Worm (Caenorhabditis elegans) whole organism, young adult: ENCODE data around the gene Y39H10B.2.
A peak's percentile ranks its signal among the peaks of the same experiment; 100 is the strongest.

Experiments
- C17E4.6 ChIP-seq: fragments of 200-800 bp; sonication (Bioruptor generic); IDR thresholded peaks from 2 replicates; pipeline ENCODE4 v1.3.6; 2022; ENCODE audit warnings: missing genetic modification reagents, missing genetic modification characterization, missing compliant biosample characterization
- F22D6.2 ChIP-seq: sonication (generic microtip); optimal IDR thresholded peaks from 2 replicates; lab custom pipeline; 2016; ENCODE audit warnings: mild to moderate bottlenecking, missing genetic modification characterization, missing compliant biosample characterization
- F23B12.7 ChIP-seq: sonication (generic microtip); optimal IDR thresholded peaks from 2 replicates; lab custom pipeline; 2017; ENCODE audit warnings: missing genetic modification characterization, mild to moderate bottlenecking, missing compliant biosample characterization, antibody characterized with exemption, moderate library complexity; ENCODE audit not compliant: insufficient read depth
- F37B4.10 ChIP-seq: fragments of 200-800 bp; sonication (Bioruptor generic); IDR thresholded peaks from 2 replicates; pipeline ENCODE4 v1.3.6; 2022; ENCODE audit warnings: missing genetic modification characterization, missing compliant biosample characterization
- F39B2.1 ChIP-seq: fragments of 200-800 bp; sonication (Bioruptor generic); IDR thresholded peaks from 2 replicates; pipeline ENCODE4 v1.3.6; 2022; ENCODE audit warnings: missing genetic modification reagents, missing genetic modification characterization, missing compliant biosample characterization
- F55B11.4 ChIP-seq: sonication (generic microtip); optimal IDR thresholded peaks from 2 replicates; lab custom pipeline; 2016; ENCODE audit warnings: missing compliant biosample characterization, missing genetic modification characterization, borderline replicate concordance; ENCODE audit not compliant: insufficient read depth
- F57C9.4 ChIP-seq: sonication (generic microtip); optimal IDR thresholded peaks from 2 replicates; lab custom pipeline; 2017; ENCODE audit warnings: mild to moderate bottlenecking, missing genetic modification characterization, missing compliant biosample characterization
- K11D2.4 ChIP-seq: fragments of 200-800 bp; sonication (Bioruptor generic); IDR thresholded peaks from 2 replicates; pipeline ENCODE4 v1.3.6; 2022; ENCODE audit warnings: missing genetic modification reagents, missing genetic modification characterization, missing compliant biosample characterization
- K12H6.12 ChIP-seq: fragments of 200-800 bp; sonication (Bioruptor generic); optimal IDR thresholded peaks from 2 replicates; lab custom pipeline; 2018; ENCODE audit warnings: mild to moderate bottlenecking, missing genetic modification characterization, missing compliant biosample characterization
- Y53F4B.3 ChIP-seq: fragments of 200-800 bp; sonication (Bioruptor generic); IDR thresholded peaks from 2 replicates; pipeline ENCODE4 v1.3.6; 2022; ENCODE audit warnings: missing genetic modification reagents, missing genetic modification characterization, missing compliant biosample characterization
- Y53G8AR.9 ChIP-seq: fragments of 200-800 bp; sonication (Bioruptor generic); conservative IDR thresholded peaks from 2 replicates; pipeline ENCODE4 v1.3.6; 2022; ENCODE audit warnings: missing genetic modification reagents, missing genetic modification characterization, missing compliant biosample characterization
- aptf-3 ChIP-seq: fragments of 200-800 bp; sonication (Bioruptor generic); IDR thresholded peaks from 2 replicates; pipeline ENCODE4 v1.3.6; 2022; ENCODE audit warnings: missing genetic modification characterization, missing compliant biosample characterization
- cebp-1 ChIP-seq, 2 experiments: fragments of 200-800 bp in 1 of 2; sonication (Bioruptor generic) in 1 of 2; sonication (generic microtip) in 1 of 2; IDR thresholded peaks in 1 of 2; optimal IDR thresholded peaks in 1 of 2; 2 replicates each; pipeline versions ENCODE4 v1.3.6 to Lab custom; 2017 to 2022; ENCODE audit warnings: missing compliant biosample characterization in 2 of 2, missing genetic modification characterization in 2 of 2, mild to moderate bottlenecking in 1 of 2, missing genetic modification reagents in 1 of 2, moderate library complexity in 1 of 2
- ceh-27 ChIP-seq: fragments of 200-800 bp; sonication (Bioruptor generic); optimal IDR thresholded peaks from 2 replicates; lab custom pipeline; 2018; ENCODE audit warnings: mild to moderate bottlenecking, missing genetic modification characterization, moderate library complexity, missing compliant biosample characterization
- ceh-58 ChIP-seq: fragments of 200-800 bp; sonication (Bioruptor generic); IDR thresholded peaks from 2 replicates; pipeline ENCODE4 v1.3.6; 2022; ENCODE audit warnings: missing genetic modification characterization, missing compliant biosample characterization
- dox-1 ChIP-seq: fragments of 200-800 bp; sonication (Bioruptor generic); IDR thresholded peaks from 2 replicates; pipeline ENCODE4 v1.3.6; 2022; ENCODE audit warnings: missing genetic modification reagents, missing genetic modification characterization, missing compliant biosample characterization
- efl-1 ChIP-seq: fragments of 150-350 bp; optimal IDR thresholded peaks from 2 replicates; lab custom pipeline; 2014; ENCODE audit warnings: missing biosample characterization, missing genetic modification reagents, missing genetic modification characterization
- egl-18 ChIP-seq: fragments of 200-800 bp; sonication (Bioruptor generic); IDR thresholded peaks from 2 replicates; pipeline ENCODE4 v1.3.6; 2022; ENCODE audit warnings: missing genetic modification reagents, missing genetic modification characterization, missing compliant biosample characterization
- gei-17 ChIP-seq: fragments of 200-800 bp; sonication (Bioruptor generic); optimal IDR thresholded peaks from 2 replicates; lab custom pipeline; 2018; ENCODE audit warnings: mild to moderate bottlenecking, missing genetic modification characterization, missing compliant biosample characterization
- him-1 ChIP-seq: sonication (generic microtip); optimal IDR thresholded peaks from 2 replicates; lab custom pipeline; 2016; ENCODE audit warnings: missing genotype, missing genetic modification reagents, missing genetic modification characterization, missing compliant biosample characterization
- hlh-26 ChIP-seq: fragments of 200-800 bp; sonication (Bioruptor generic); conservative IDR thresholded peaks from 2 replicates; pipeline ENCODE4 v1.3.6; 2022; ENCODE audit warnings: missing genetic modification reagents, missing genetic modification characterization, missing compliant biosample characterization
- hmg-1.2 ChIP-seq: fragments of 200-800 bp; sonication (Bioruptor generic); IDR thresholded peaks from 2 replicates; pipeline ENCODE4 v1.3.6; 2022; ENCODE audit warnings: missing genetic modification reagents, missing genetic modification characterization, missing compliant biosample characterization
- hmg-20 ChIP-seq: fragments of 200-800 bp; sonication (Bioruptor generic); IDR thresholded peaks from 2 replicates; pipeline ENCODE4 v1.3.6; 2022; ENCODE audit warnings: missing genetic modification reagents, missing genetic modification characterization, missing compliant biosample characterization
- madf-10 ChIP-seq: sonication (generic microtip); optimal IDR thresholded peaks from 2 replicates; lab custom pipeline; 2016; ENCODE audit warnings: mild to moderate bottlenecking, missing genetic modification characterization, missing compliant biosample characterization
- madf-3 ChIP-seq: fragments of 200-800 bp; sonication (Bioruptor generic); IDR thresholded peaks from 2 replicates; pipeline ENCODE4 v1.3.6; 2022; ENCODE audit warnings: missing genetic modification reagents, missing genetic modification characterization, missing compliant biosample characterization
- mcd-1 ChIP-seq: fragments of 200-800 bp; sonication (Bioruptor generic); IDR thresholded peaks from 2 replicates; pipeline ENCODE4 v1.3.6; 2022; ENCODE audit warnings: missing genetic modification reagents, missing genetic modification characterization, missing compliant biosample characterization
- nfyb-1 ChIP-seq: fragments of 200-800 bp; sonication (Bioruptor generic); IDR thresholded peaks from 2 replicates; pipeline ENCODE4 v1.3.6; 2022; ENCODE audit warnings: missing genetic modification reagents, missing genetic modification characterization, missing compliant biosample characterization
- nhr-120 ChIP-seq: fragments of 200-800 bp; sonication (Bioruptor generic); IDR thresholded peaks from 2 replicates; pipeline ENCODE4 v1.3.6; 2022; ENCODE audit warnings: missing genetic modification characterization, missing compliant biosample characterization
- pbrm-1 ChIP-seq: fragments of 200-800 bp; sonication (Bioruptor generic); IDR thresholded peaks from 2 replicates; pipeline ENCODE4 v1.3.6; 2022; ENCODE audit warnings: missing genetic modification reagents, missing genetic modification characterization, missing compliant biosample characterization
- pha-4 ChIP-seq: fragments of 150-350 bp; sonication (generic microtip); optimal IDR thresholded peaks from 2 replicates; lab custom pipeline; 2014; ENCODE audit warnings: missing biosample characterization, missing genetic modification reagents, missing genetic modification characterization
- rcor-1 ChIP-seq: fragments of 200-800 bp; sonication (Bioruptor generic); IDR thresholded peaks from 2 replicates; pipeline ENCODE4 v1.3.6; 2022; ENCODE audit warnings: missing genetic modification reagents, missing genetic modification characterization, missing compliant biosample characterization
- repo-1 ChIP-seq: sonication (generic microtip); optimal IDR thresholded peaks from 2 replicates; lab custom pipeline; 2017; ENCODE audit warnings: mild to moderate bottlenecking, missing genetic modification characterization, missing compliant biosample characterization
- snpc-3.4 ChIP-seq: sonication (generic microtip); optimal IDR thresholded peaks from 2 replicates; lab custom pipeline; 2017; ENCODE audit warnings: missing genetic modification characterization, mild to moderate bottlenecking, missing compliant biosample characterization, antibody characterized with exemption, moderate library complexity, missing genotype, missing genetic modification reagents
- somi-1 ChIP-seq: fragments of 200-800 bp; sonication (Bioruptor generic); optimal IDR thresholded peaks from 2 replicates; lab custom pipeline; 2018; ENCODE audit warnings: mild to moderate bottlenecking, missing genetic modification characterization, missing compliant biosample characterization
- unc-130 ChIP-seq: sonication (generic microtip); optimal IDR thresholded peaks from 2 replicates; lab custom pipeline; 2016; ENCODE audit warnings: missing genetic modification reagents, missing genetic modification characterization, missing compliant biosample characterization
- zfh-2 ChIP-seq: fragments of 200-800 bp; sonication (Bioruptor generic); conservative IDR thresholded peaks from 2 replicates; pipeline ENCODE4 v1.3.6; 2022; ENCODE audit warnings: missing genetic modification reagents, missing genetic modification characterization, missing compliant biosample characterization
- zim-3 ChIP-seq: sonication (generic microtip); optimal IDR thresholded peaks from 2 replicates; lab custom pipeline; 2017; ENCODE audit warnings: mild to moderate bottlenecking, missing genetic modification characterization, moderate library complexity, missing compliant biosample characterization
- ztf-22 ChIP-seq: fragments of 200-800 bp; sonication (Bioruptor generic); optimal IDR thresholded peaks from 2 replicates; lab custom pipeline; 2018; ENCODE audit warnings: mild to moderate bottlenecking, missing genetic modification characterization, moderate library complexity, missing compliant biosample characterization

The Y39H10B.2 gene

ce11 chrV:3712192-3712591 is 43.6 kb downstream of the Y39H10B.2 start (continued):
- TF ChIP-seq F37B4.10: no peak
- 0 out of 2 replicates have a peak, but pooled peaks have one; percentile 9 for TF ChIP-seq nfyb-1 (GFP tag; lab: Robert Waterston, UW)
- no peak for TF ChIP-seq ztf-22 (GFP tag; lab: Kevin White, UChicago)
- TF ChIP-seq F22D6.2: no peak
- TF ChIP-seq F55B11.4 (tag; lab: Kevin White, UChicago): no peak
- TF ChIP-seq madf-10 (tag; lab: Kevin White, UChicago): peak; percentile 5
- no peak for TF ChIP-seq ceh-58 (GFP tag; lab: Robert Waterston, UW)
- no peak for TF ChIP-seq nhr-120
- no peak for TF ChIP-seq somi-1 (GFP tag; lab: Kevin White, UChicago)
- no peak for TF ChIP-seq Y53F4B.3
- TF ChIP-seq snpc-3.4 (tag; lab: Kevin White, UChicago): no peak
- no peak for TF ChIP-seq hlh-26
- TF ChIP-seq pbrm-1 (GFP tag; lab: Robert Waterston, UW): 0 out of 2 replicates have a peak, but pooled peaks have one; percentile 7
- 0 out of 2 replicates have a peak, but pooled peaks have one; percentile 14 for TF ChIP-seq cebp-1 (GFP tag; IDR thresholded peaks at IDR 0.05; lab: Robert Waterston, UW)
- TF ChIP-seq cebp-1 (tag; optimal IDR thresholded peaks at IDR 0.05; lab: Kevin White, UChicago): peak; percentile 57
- TF ChIP-seq repo-1 (tag; lab: Kevin White, UChicago): peak; percentile 31
- TF ChIP-seq rcor-1: no peak
- no peak for TF ChIP-seq pha-4 (tag; lab: Kevin White, UChicago)
- TF ChIP-seq unc-130: no peak
- no peak for TF ChIP-seq hmg-20
- TF ChIP-seq F23B12.7 (tag; lab: Kevin White, UChicago): no peak
- no peak for TF ChIP-seq efl-1 (GFP tag; lab: Kevin White, UChicago)
- peak; percentile 35; the same call in 1 of the 2 replicates for TF ChIP-seq K11D2.4 (GFP tag; lab: Robert Waterston, UW)
- no peak for TF ChIP-seq C17E4.6

ce11 chrV:3712955-3713354 is 44.4 kb downstream of the Y39H10B.2 start:
- TF ChIP-seq K11D2.4 (GFP tag; lab: Robert Waterston, UW) (no peak), somi-1 (GFP tag; lab: Kevin White, UChicago) (no peak), ceh-27 (GFP tag; lab: Kevin White, UChicago) (no peak), F57C9.4 (tag; lab: Kevin White, UChicago) (no peak), mcd-1 (GFP tag; lab: Robert Waterston, UW) (0 out of 2 replicates have a peak, but pooled peaks have one; percentile 5), hmg-1.2 (GFP tag; lab: Robert Waterston, UW) (peak; percentile 31; the same call in 1 of the 2 replicates), madf-10 (tag; lab: Kevin White, UChicago) (no peak), K12H6.12 (tag; lab: Kevin White, UChicago) (no peak), him-1 (tag; lab: Kevin White, UChicago) (peak; percentile 35)

- TF ChIP-seq hmg-1.2 (GFP tag; lab: Robert Waterston, UW) (0 out of 2 replicates have a peak, but pooled peaks have one; percentile 7), gei-17 (GFP tag; lab: Kevin White, UChicago) (no peak), dox-1 (no peak), madf-3 (GFP tag; lab: Robert Waterston, UW) (0 out of 2 replicates have a peak, but pooled peaks have one; percentile 47), Y53G8AR.9 (GFP tag; lab: Robert Waterston, UW) (0 out of 2 replicates have a peak, but pooled peaks have one; percentile 15), zim-3 (no peak), F39B2.1 (GFP tag; lab: Robert Waterston, UW) (0 out of 2 replicates have a peak, but pooled peaks have one; percentile 18), pbrm-1 (GFP tag; lab: Robert Waterston, UW) (no peak), aptf-3 (GFP tag; lab: Robert Waterston, UW) (0 out of 2 replicates have a peak, but pooled peaks have one; percentile 19), mcd-1 (GFP tag; lab: Robert Waterston, UW) (0 out of 2 replicates have a peak, but pooled peaks have one; percentile 11), zfh-2 (peak; percentile 80), egl-18 (GFP tag; lab: Robert Waterston, UW) (0 out of 2 replicates have a peak, but pooled peaks have one; percentile 45)
Measured at ce11 chrV:3714750-3715149, 46.2 kb downstream of the Y39H10B.2 start.
